Worm (Caenorhabditis elegans): Measurements from ENCODE around the gene otpl-6.

otpl-6 gene

DNA sequence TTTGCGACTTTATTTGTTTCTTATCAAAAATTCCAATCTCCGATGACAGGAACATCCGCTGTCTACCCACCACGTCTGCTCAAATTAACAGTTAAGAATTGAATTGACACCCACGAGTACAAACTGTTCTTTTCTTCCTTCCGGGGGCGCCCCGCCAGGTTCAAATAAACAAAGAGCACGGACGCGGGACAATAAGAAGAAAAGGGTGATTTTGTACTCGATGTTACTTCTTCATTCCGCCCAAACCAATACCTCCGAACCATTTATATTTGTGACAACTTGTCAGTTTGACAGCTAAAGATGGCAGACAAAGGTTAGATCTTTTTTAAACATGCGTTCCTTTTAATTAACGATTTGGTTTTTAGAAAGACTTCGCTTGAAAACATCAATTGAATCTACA is at the start of gene otpl-6:
otpl-6 (plus strand) TSS at position 301 of the 400 bp plus-strand sequence.
- no peak for TF ChIP-seq fkh-10 (GFP tag; optimal IDR thresholded peaks at IDR 0.05)
- no peak for TF ChIP-seq pros-1 (tag; optimal IDR thresholded peaks at IDR 0.05)
- TF ChIP-seq pax-1 (tag; optimal IDR thresholded peaks at IDR 0.05), result no peak
- TF ChIP-seq sox-2 (GFP tag; IDR thresholded peaks at IDR 0.05), result no peak
- TF ChIP-seq dmd-4 (tag; optimal IDR thresholded peaks at IDR 0.05; ENCODE audit: borderline replicate concordance), result no peak
- TF ChIP-seq elt-4 (tag; optimal IDR thresholded peaks at IDR 0.05), result no peak
- no peak for TF ChIP-seq lin-11 (tag; optimal IDR thresholded peaks at IDR 0.05)
- no peak for TF ChIP-seq sox-4 (tag; optimal IDR thresholded peaks at IDR 0.05)
- TF ChIP-seq T23F11.4 (GFP tag; optimal IDR thresholded peaks at IDR 0.05), result no peak
- TF ChIP-seq fax-1 (tag; optimal IDR thresholded peaks at IDR 0.05), result no peak
- no peak for TF ChIP-seq hlh-13 (GFP tag; optimal IDR thresholded peaks at IDR 0.05)

DNA sequence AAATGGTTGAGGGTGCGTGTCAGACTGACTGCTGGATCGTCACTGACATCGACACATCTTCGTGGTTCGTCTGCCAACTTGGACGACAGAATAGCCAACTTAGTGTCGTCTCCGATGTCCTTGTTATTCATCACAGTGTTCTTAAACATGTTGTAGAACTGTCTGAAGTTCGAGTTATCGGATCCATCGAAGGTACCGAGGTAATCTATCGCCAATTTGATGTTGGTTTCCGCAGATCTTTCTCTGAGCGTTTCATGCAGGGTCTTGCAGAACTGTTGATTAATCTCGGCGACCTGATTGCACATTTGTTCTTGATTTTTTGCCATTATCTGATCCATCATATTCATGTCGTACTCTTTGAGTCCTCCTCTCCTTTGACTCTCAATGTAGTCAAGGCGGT is 44.6 kb upstream of the otpl-6 start:
- TF ChIP-seq ztf-16 (tag; optimal IDR thresholded peaks at IDR 0.05) (no peak), nfya-1 (tag; optimal IDR thresholded peaks at IDR 0.05) (no peak), fax-1 (tag; optimal IDR thresholded peaks at IDR 0.05) (no peak), nhr-232 (tag; optimal IDR thresholded peaks at IDR 0.05) (no peak), sox-4 (tag; optimal IDR thresholded peaks at IDR 0.05) (no peak), odd-2 (tag; optimal IDR thresholded peaks at IDR 0.05) (no peak), unc-42 (tag; optimal IDR thresholded peaks at IDR 0.05) (no peak), elt-4 (tag; optimal IDR thresholded peaks at IDR 0.05) (no peak), ttx-3 (tag; optimal IDR thresholded peaks at IDR 0.05) (no peak), C38D4.7 (GFP tag; optimal IDR thresholded peaks at IDR 0.05) (no peak), lim-6 (tag; optimal IDR thresholded peaks at IDR 0.05) (no peak), madf-2 (tag; optimal IDR thresholded peaks at IDR 0.05) (no peak), ceh-19 (GFP tag; optimal IDR thresholded peaks at IDR 0.05) (no peak), pha-4 (tag; optimal IDR thresholded peaks at IDR 0.05) (no peak), ceh-2 (tag; optimal IDR thresholded peaks at IDR 0.05) (no peak), eyg-1 (tag; optimal IDR thresholded peaks at IDR 0.05) (no peak), ceh-9 (tag; optimal IDR thresholded peaks at IDR 0.05) (no peak)

DNA sequence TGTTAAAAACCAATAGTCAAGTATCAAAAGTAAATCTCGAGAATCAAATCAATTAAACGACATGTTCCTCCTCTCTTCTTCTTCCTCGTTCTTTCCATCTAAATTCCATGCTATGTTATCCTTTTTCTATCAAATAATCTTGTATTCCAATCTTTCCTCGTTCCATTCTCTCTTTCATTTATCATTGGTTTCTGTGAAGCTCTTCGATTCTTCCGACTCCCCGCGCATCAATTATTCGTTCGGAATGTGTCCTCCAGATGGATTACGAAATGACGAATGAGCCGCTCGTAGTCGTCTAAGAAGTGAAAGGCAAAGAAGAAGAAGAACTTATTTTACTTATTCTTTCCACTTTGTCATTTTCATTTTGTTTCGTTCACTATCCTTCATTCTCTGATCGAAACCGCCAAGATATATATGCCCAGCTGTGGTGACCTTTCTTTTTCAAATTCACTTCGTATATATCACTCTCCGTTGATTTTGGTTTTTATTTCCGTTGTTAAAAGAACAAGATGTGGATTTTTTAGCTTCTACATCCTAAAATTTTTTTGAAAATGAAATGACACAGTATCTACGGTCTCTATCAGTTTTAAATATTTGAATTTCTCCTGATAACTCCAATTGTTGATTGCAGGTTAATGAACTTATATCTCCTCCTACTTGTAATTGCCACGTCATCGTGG is 31.5 kb upstream of the otpl-6 start, which contains the start of gene pxn-1:
pxn-1 (plus strand) TSS at position 630 of the 680 bp plus-strand sequence.
- TF ChIP-seq lin-11 (tag; optimal IDR thresholded peaks at IDR 0.05), result no peak
- no peak for TF ChIP-seq ceh-24 (tag; optimal IDR thresholded peaks at IDR 0.05)

DNA sequence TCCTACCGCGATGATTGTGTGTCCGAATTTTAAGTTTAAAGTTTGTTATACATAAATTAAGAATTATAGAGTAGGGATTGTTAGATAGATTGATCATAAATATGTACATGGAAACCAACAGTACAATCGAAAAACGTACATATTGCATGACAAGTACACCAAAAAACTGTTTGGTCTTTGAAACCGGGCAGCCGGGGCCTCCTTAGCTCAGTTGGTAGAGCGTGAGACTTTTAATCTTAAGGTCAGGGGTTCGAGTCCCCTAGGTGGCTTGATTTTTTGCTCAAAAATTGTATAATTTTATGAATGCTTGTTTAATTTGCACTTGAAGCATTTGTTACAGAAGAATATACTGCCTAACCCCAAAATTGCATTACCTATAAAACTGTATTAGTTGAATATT is 30.8 kb upstream of the otpl-6 start:
- no peak for TF ChIP-seq hlh-15 (tag; optimal IDR thresholded peaks at IDR 0.05)
- no peak for TF ChIP-seq hlh-30 (tag; optimal IDR thresholded peaks at IDR 0.05; ENCODE audit: insufficient read depth)
- TF ChIP-seq madf-2 (tag; optimal IDR thresholded peaks at IDR 0.05), result no peak
- no peak for TF ChIP-seq sox-2 (GFP tag; IDR thresholded peaks at IDR 0.05)
- TF ChIP-seq T23F11.4 (GFP tag; optimal IDR thresholded peaks at IDR 0.05), result no peak
- no peak for TF ChIP-seq che-1 (tag; optimal IDR thresholded peaks at IDR 0.05)
- no peak for TF ChIP-seq K09A11.1 (tag; optimal IDR thresholded peaks at IDR 0.05; ENCODE audit: insufficient read depth)
- TF ChIP-seq K02D7.2 (tag; optimal IDR thresholded peaks at IDR 0.05), result no peak
- no peak for TF ChIP-seq tbx-2 (tag; optimal IDR thresholded peaks at IDR 0.05)
- TF ChIP-seq pha-2 (tag; optimal IDR thresholded peaks at IDR 0.05), result no peak

DNA sequence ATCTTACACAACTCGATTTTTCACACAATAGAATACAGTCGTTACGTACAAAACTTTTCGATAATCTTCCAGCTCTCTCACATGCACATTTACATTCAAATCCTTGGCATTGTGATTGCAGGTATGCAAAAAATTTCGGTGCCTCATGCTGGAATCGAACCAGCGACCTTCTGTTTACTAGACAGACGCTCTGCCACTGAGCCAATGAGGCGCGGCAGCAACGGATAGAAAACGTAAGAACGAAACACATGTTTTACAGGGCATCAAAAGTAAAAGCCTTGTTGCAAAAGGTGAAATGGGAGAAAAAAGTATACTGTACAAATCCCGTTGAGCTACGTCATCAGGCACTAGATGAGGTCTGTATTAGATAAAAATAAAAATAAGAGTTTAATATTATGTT is 29.9 kb upstream of the otpl-6 start:
- TF ChIP-seq ceh-24 (tag; optimal IDR thresholded peaks at IDR 0.05) (no peak), ceh-14 (tag; optimal IDR thresholded peaks at IDR 0.05) (no peak), F13H6.1 (tag; optimal IDR thresholded peaks at IDR 0.05) (no peak), nhr-232 (tag; optimal IDR thresholded peaks at IDR 0.05) (no peak), ceh-48 (tag; optimal IDR thresholded peaks at IDR 0.05) (no peak), tbx-7 (tag; optimal IDR thresholded peaks at IDR 0.05) (no peak), Y22D7AL.16 (tag; optimal IDR thresholded peaks at IDR 0.05) (no peak), pha-2 (tag; optimal IDR thresholded peaks at IDR 0.05) (no peak), ceh-9 (tag; optimal IDR thresholded peaks at IDR 0.05) (no peak), hlh-13 (GFP tag; optimal IDR thresholded peaks at IDR 0.05) (no peak), ztf-16 (tag; optimal IDR thresholded peaks at IDR 0.05) (no peak), K09A11.1 (tag; optimal IDR thresholded peaks at IDR 0.05; ENCODE audit: insufficient read depth) (no peak)

All from whole organism, late embryonic.